Worm (Caenorhabditis elegans) whole organism, L3 larva: Measurements from ENCODE around the gene srd-39.

Source experiments
- R02D3.7 ChIP-seq: fragments of 150-350 bp; optimal IDR thresholded peaks from 2 replicates; lab custom pipeline; 2014; ENCODE audit warnings: missing biosample characterization, missing genetic modification characterization
- aly-2 ChIP-seq: fragments of 150-350 bp; optimal IDR thresholded peaks from 2 replicates; lab custom pipeline; 2014; ENCODE audit warnings: missing biosample characterization, missing genetic modification characterization
- ama-1 ChIP-seq: fragments of 150-350 bp; optimal IDR thresholded peaks from 2 replicates; lab custom pipeline; 2018
- ceh-28 ChIP-seq: fragments of 150-350 bp; optimal IDR thresholded peaks from 2 replicates; lab custom pipeline; 2014; ENCODE audit warnings: missing biosample characterization, missing genetic modification reagents, missing genetic modification characterization
- ceh-9 ChIP-seq: sonication (generic microtip); optimal IDR thresholded peaks from 2 replicates; lab custom pipeline; 2018; ENCODE audit warnings: missing biosample characterization, missing genetic modification characterization
- daf-12 ChIP-seq: fragments of 150-350 bp; optimal IDR thresholded peaks from 2 replicates; lab custom pipeline; 2014; ENCODE audit warnings: missing biosample characterization, missing genetic modification reagents, missing genetic modification characterization
- egl-27 ChIP-seq: sonication (generic microtip); optimal IDR thresholded peaks from 4 replicates; lab custom pipeline; 2017; ENCODE audit warnings: missing biosample characterization, missing genetic modification reagents, missing genetic modification characterization
- egl-5 ChIP-seq: fragments of 150-350 bp; optimal IDR thresholded peaks from 2 replicates; lab custom pipeline; 2017; ENCODE audit warnings: missing biosample characterization, missing genetic modification reagents, missing genetic modification characterization, inconsistent platforms
- elt-1 ChIP-seq: fragments of 150-350 bp; optimal IDR thresholded peaks from 2 replicates; lab custom pipeline; 2014; ENCODE audit warnings: missing biosample characterization, missing genetic modification characterization
- elt-2 ChIP-seq: sonication (generic microtip); optimal IDR thresholded peaks from 2 replicates; lab custom pipeline; 2016; ENCODE audit warnings: missing genetic modification reagents, mild to moderate bottlenecking, missing genetic modification characterization, missing compliant biosample characterization
- elt-3 ChIP-seq, 3 experiments: fragments of 150-350 bp in 1 of 3; sonication (generic microtip) in 2 of 3; optimal IDR thresholded peaks; 2 replicates in 2 of 3; 4 replicates in 1 of 3; lab custom pipeline; 2014 to 2017; ENCODE audit warnings: missing biosample characterization in 3 of 3, missing genetic modification characterization in 3 of 3
- eor-1 ChIP-seq, 2 experiments: fragments of 150-350 bp; optimal IDR thresholded peaks; 2 replicates each; lab custom pipeline; 2014 to 2018; ENCODE audit warnings: missing biosample characterization in 2 of 2, missing genetic modification characterization in 2 of 2
- fkh-10 ChIP-seq: sonication (generic microtip); optimal IDR thresholded peaks from 2 replicates; lab custom pipeline; 2017; ENCODE audit warnings: missing biosample characterization, missing genetic modification reagents, missing genetic modification characterization
- fkh-2 ChIP-seq: fragments of 150-350 bp; optimal IDR thresholded peaks from 2 replicates; lab custom pipeline; 2014; ENCODE audit warnings: missing biosample characterization, missing genetic modification reagents, missing genetic modification characterization
- fos-1 ChIP-seq: fragments of 150-350 bp; optimal IDR thresholded peaks from 2 replicates; lab custom pipeline; 2014; ENCODE audit warnings: missing biosample characterization, missing genetic modification characterization
- hmg-11 ChIP-seq: sonication (generic microtip); optimal IDR thresholded peaks from 2 replicates; lab custom pipeline; 2016; ENCODE audit warnings: missing genetic modification characterization, missing compliant biosample characterization
- jun-1 ChIP-seq: fragments of 150-350 bp; optimal IDR thresholded peaks from 2 replicates; lab custom pipeline; 2014; ENCODE audit warnings: missing biosample characterization, missing genetic modification reagents, missing genetic modification characterization
- lin-15B ChIP-seq: fragments of 150-350 bp; optimal IDR thresholded peaks from 2 replicates; lab custom pipeline; 2014; ENCODE audit warnings: missing biosample characterization, missing genetic modification characterization
- lin-39 ChIP-seq: fragments of 150-350 bp; optimal IDR thresholded peaks from 2 replicates; lab custom pipeline; 2018; ENCODE audit warnings: missing biosample characterization, missing genetic modification reagents, missing genetic modification characterization
- lsy-12 ChIP-seq: sonication (generic microtip); optimal IDR thresholded peaks from 2 replicates; lab custom pipeline; 2016; ENCODE audit warnings: mild to moderate bottlenecking, missing genetic modification characterization, missing compliant biosample characterization
- mdl-1 ChIP-seq: fragments of 150-350 bp; optimal IDR thresholded peaks from 2 replicates; lab custom pipeline; 2014; ENCODE audit warnings: missing biosample characterization, missing genetic modification characterization
- mml-1 ChIP-seq: fragments of 150-350 bp; sonication (generic microtip); optimal IDR thresholded peaks from 3 replicates; lab custom pipeline; 2014; ENCODE audit warnings: missing biosample characterization, missing genetic modification characterization
- nfya-1 ChIP-seq: sonication (generic microtip); optimal IDR thresholded peaks from 2 replicates; lab custom pipeline; 2017; ENCODE audit warnings: missing genetic modification characterization, mild to moderate bottlenecking, missing compliant biosample characterization, antibody characterized with exemption, moderate library complexity; ENCODE audit not compliant: insufficient read depth
- nhr-11 ChIP-seq: fragments of 150-350 bp; optimal IDR thresholded peaks from 2 replicates; lab custom pipeline; 2014; ENCODE audit warnings: missing biosample characterization, missing genetic modification characterization
- nhr-12 ChIP-seq: fragments of 150-350 bp; optimal IDR thresholded peaks from 2 replicates; lab custom pipeline; 2014; ENCODE audit warnings: missing biosample characterization, missing genetic modification characterization
- nhr-23 ChIP-seq: fragments of 150-350 bp; optimal IDR thresholded peaks from 2 replicates; lab custom pipeline; 2014; ENCODE audit warnings: missing biosample characterization, missing genetic modification reagents, missing genetic modification characterization
- nhr-237 ChIP-seq: fragments of 150-350 bp; optimal IDR thresholded peaks from 2 replicates; lab custom pipeline; 2014; ENCODE audit warnings: missing biosample characterization, missing genetic modification characterization
- nhr-25 ChIP-seq: sonication (generic microtip); optimal IDR thresholded peaks from 2 replicates; lab custom pipeline; 2017; ENCODE audit warnings: missing biosample characterization, missing genetic modification characterization
- nhr-43 ChIP-seq: sonication (generic microtip); optimal IDR thresholded peaks from 2 replicates; lab custom pipeline; 2016; ENCODE audit warnings: mild to moderate bottlenecking, missing genetic modification characterization, missing compliant biosample characterization; ENCODE audit not compliant: poor library complexity, severe bottlenecking
- nhr-67 ChIP-seq: fragments of 150-350 bp; optimal IDR thresholded peaks from 2 replicates; lab custom pipeline; 2014; ENCODE audit warnings: missing biosample characterization, missing genetic modification characterization
- nhr-77 ChIP-seq: fragments of 150-350 bp; optimal IDR thresholded peaks from 2 replicates; lab custom pipeline; 2014; ENCODE audit warnings: missing biosample characterization, missing genetic modification characterization
- pha-4 ChIP-seq: fragments of 150-350 bp; optimal IDR thresholded peaks from 2 replicates; lab custom pipeline; 2014; ENCODE audit warnings: missing biosample characterization, missing genetic modification reagents, missing genetic modification characterization
- pqm-1 ChIP-seq: fragments of 150-350 bp; optimal IDR thresholded peaks from 2 replicates; lab custom pipeline; 2017; ENCODE audit warnings: missing biosample characterization, missing genetic modification characterization, inconsistent platforms
- snpc-4 ChIP-seq: fragments of 150-350 bp; optimal IDR thresholded peaks from 2 replicates; lab custom pipeline; 2014; ENCODE audit warnings: missing biosample characterization, missing genetic modification characterization
- tbx-2 ChIP-seq: sonication (generic microtip); optimal IDR thresholded peaks from 2 replicates; lab custom pipeline; 2016; ENCODE audit warnings: mild to moderate bottlenecking, missing genetic modification characterization, missing compliant biosample characterization
- unc-39 ChIP-seq: sonication (generic microtip); optimal IDR thresholded peaks from 4 replicates; lab custom pipeline; 2017; ENCODE audit warnings: missing biosample characterization, missing genetic modification characterization
- unc-62 ChIP-seq: fragments of 150-350 bp; sonication (generic microtip); optimal IDR thresholded peaks from 4 replicates; lab custom pipeline; 2014; ENCODE audit warnings: missing biosample characterization, missing genetic modification reagents, missing genetic modification characterization
- zag-1 ChIP-seq: fragments of 150-350 bp; optimal IDR thresholded peaks from 2 replicates; lab custom pipeline; 2014; ENCODE audit warnings: missing biosample characterization, missing genetic modification characterization
- ztf-4 ChIP-seq: fragments of 150-350 bp; optimal IDR thresholded peaks from 2 replicates; lab custom pipeline; 2014; ENCODE audit warnings: missing biosample characterization, missing genetic modification characterization

The srd-39 gene

ce11 chrX:13339029-13339626, 38.7 kb upstream of the srd-39 start:
- TF ChIP-seq nhr-12 (tag; lab: Kevin White, UChicago) (no peak), elt-2 (tag; lab: Kevin White, UChicago) (peak; percentile 75), elt-3 (tag; optimal IDR thresholded peaks at IDR 0.05; lab: Kevin White, UChicago) (no peak)

ce11 chrX:13337728-13338127, 37.3 kb upstream of the srd-39 start, which contains the start of gene ptr-24:
ptr-24 (plus strand) TSS chrX:13338028.
- TF ChIP-seq nhr-11 (tag; lab: Kevin White, UChicago) (no peak), aly-2 (tag; lab: Kevin White, UChicago) (no peak), nfya-1 (tag; lab: Kevin White, UChicago) (no peak), R02D3.7 (tag; lab: Kevin White, UChicago) (no peak), mdl-1 (tag; lab: Kevin White, UChicago) (no peak), nhr-43 (tag; lab: Kevin White, UChicago) (no peak), nhr-67 (tag; lab: Kevin White, UChicago) (no peak), mml-1 (tag; lab: Kevin White, UChicago) (no peak), zag-1 (tag; lab: Kevin White, UChicago) (no peak), unc-62 (GFP tag; lab: Kevin White, UChicago) (no peak), egl-27 (no peak), ama-1 (lab: Kevin White, UChicago) (no peak), elt-3 (tag; optimal IDR thresholded peaks at IDR 0.05; lab: Kevin White, UChicago) (no peak), nhr-12 (tag; lab: Kevin White, UChicago) (no peak), elt-2 (tag; lab: Kevin White, UChicago) (no peak), nhr-25 (tag; lab: Kevin White, UChicago) (no peak), nhr-237 (no peak), fkh-10 (GFP tag; lab: Kevin White, UChicago) (no peak), tbx-2 (tag; lab: Kevin White, UChicago) (no peak), lin-39 (tag; lab: Kevin White, UChicago) (no peak)

ce11 chrX:13337000-13337399, 36.6 kb upstream of the srd-39 start:
- no peak for TF ChIP-seq nhr-23 (tag; lab: Kevin White, UChicago)
- peak; percentile 44 for TF ChIP-seq lin-39 (tag; lab: Kevin White, UChicago)

ce11 chrX:13333835-13334234, 33.4 kb upstream of the srd-39 start, which contains the start of gene F46G10.4:
F46G10.4 (plus strand) TSS chrX:13334046.
- no peak for TF ChIP-seq unc-39 (tag; lab: Kevin White, UChicago)
- TF ChIP-seq pha-4 (tag; lab: Kevin White, UChicago): peak; percentile 14
- peak; percentile 82 for TF ChIP-seq elt-2 (tag; lab: Kevin White, UChicago)
- peak; percentile 88 for TF ChIP-seq pqm-1 (tag; lab: Kevin White, UChicago)

ce11 chrX:13331386-13331785, 31.0 kb upstream of the srd-39 start, which contains the start of gene sir-2.3:
sir-2.3 (plus strand) TSS chrX:13331686.
- TF ChIP-seq egl-5 (no peak), unc-62 (GFP tag; lab: Kevin White, UChicago) (no peak), lsy-12 (no peak), elt-1 (tag; lab: Kevin White, UChicago) (no peak), mml-1 (tag; lab: Kevin White, UChicago) (no peak), ceh-28 (no peak), lin-15B (no peak), zag-1 (tag; lab: Kevin White, UChicago) (no peak), elt-3 (tag; optimal IDR thresholded peaks at IDR 0.05; lab: Kevin White, UChicago) (no peak), lin-39 (tag; lab: Kevin White, UChicago) (no peak)

- TF ChIP-seq nhr-67 (tag; lab: Kevin White, UChicago) (no peak), ceh-9 (no peak), lsy-12 (no peak), nhr-25 (tag; lab: Kevin White, UChicago) (peak; percentile 84), tbx-2 (tag; lab: Kevin White, UChicago) (peak; percentile 28), zag-1 (tag; lab: Kevin White, UChicago) (no peak), jun-1 (tag; lab: Kevin White, UChicago) (peak; percentile 83), egl-5 (peak; percentile 88), nfya-1 (tag; lab: Kevin White, UChicago) (peak; percentile 88), snpc-4 (peak; percentile 64), fos-1 (tag; lab: Kevin White, UChicago) (peak; percentile 92), lin-15B (peak; percentile 78), ztf-4 (no peak), egl-27 (no peak), nhr-77 (tag; lab: Kevin White, UChicago) (no peak), fkh-10 (GFP tag; lab: Kevin White, UChicago) (peak; percentile 24), R02D3.7 (tag; lab: Kevin White, UChicago) (peak; percentile 35), eor-1 (tag; optimal IDR thresholded peaks at IDR 0.05; lab: Kevin White, UChicago) (no peak), mml-1 (tag; lab: Kevin White, UChicago) (peak; percentile 74), pha-4 (tag; lab: Kevin White, UChicago) (peak; percentile 77), hmg-11 (tag; lab: Kevin White, UChicago) (peak; percentile 26), elt-2 (tag; lab: Kevin White, UChicago) (peak; percentile 45), nhr-23 (tag; lab: Kevin White, UChicago) (peak; percentile 88), daf-12 (no peak), fkh-2 (tag; lab: Kevin White, UChicago) (no peak)
Observed at ce11 chrX:13328868-13329267, 28.5 kb upstream of the srd-39 start.
